Worm (Caenorhabditis elegans) whole organism, L4/young adult: ENCODE measurements around the gene dsl-5.

ENCODE experiments used
- W03F9.2 ChIP-seq: fragments of 150-350 bp; optimal IDR thresholded peaks from 2 replicates; lab custom pipeline; 2014; ENCODE audit warnings: missing biosample characterization, missing genetic modification characterization
- dao-5 ChIP-seq: sonication (generic microtip); optimal IDR thresholded peaks from 2 replicates; lab custom pipeline; 2016; ENCODE audit warnings: missing genotype, missing genetic modification characterization, moderate library complexity, missing compliant biosample characterization
- him-1 ChIP-seq: sonication (generic microtip); optimal IDR thresholded peaks from 2 replicates; lab custom pipeline; 2016; ENCODE audit warnings: missing genotype, missing genetic modification reagents, missing genetic modification characterization, missing compliant biosample characterization

The dsl-5 gene

ce11 chrIV:11603265-11603840 lies 17.5 kb downstream of the dsl-5 start:
- TF ChIP-seq dao-5 (tag; lab: Kevin White, UChicago) (no peak), W03F9.2 (tag; lab: Kevin White, UChicago) (no peak), him-1 (no peak)

- TF ChIP-seq dao-5 (tag; lab: Kevin White, UChicago) (no peak), W03F9.2 (tag; lab: Kevin White, UChicago) (no peak), him-1 (no peak)
Observed at ce11 chrIV:11602498-11603068, 18.2 kb downstream of the dsl-5 start, which contains the start of gene rps-11. rps-11 (plus strand) TSS chrIV:11602641.

- no peak for TF ChIP-seq dao-5 (tag; lab: Kevin White, UChicago)
- peak; percentile 38 for TF ChIP-seq him-1
- peak; percentile 88 for TF ChIP-seq W03F9.2 (tag; lab: Kevin White, UChicago)
Observed at ce11 chrIV:11601721-11602405, 18.9 kb downstream of the dsl-5 start.

ce11 chrIV:11599717-11600116 lies 21.1 kb downstream of the dsl-5 start:
- TF ChIP-seq W03F9.2 (tag; lab: Kevin White, UChicago) (no peak), dao-5 (tag; lab: Kevin White, UChicago) (no peak)

- TF ChIP-seq dao-5 (tag; lab: Kevin White, UChicago), result no peak
- TF ChIP-seq W03F9.2 (tag; lab: Kevin White, UChicago), result no peak
- no peak for TF ChIP-seq him-1
Observed at ce11 chrIV:11597079-11597478, 23.7 kb downstream of the dsl-5 start.

ce11 chrIV:11594191-11594673 lies 26.6 kb downstream of the dsl-5 start, which contains the start of gene mig-38:
mig-38 (plus strand) TSS chrIV:11594244.
- TF ChIP-seq him-1 (peak; percentile 23), dao-5 (tag; lab: Kevin White, UChicago) (no peak)

- no peak for TF ChIP-seq dao-5 (tag; lab: Kevin White, UChicago)
- no peak for TF ChIP-seq him-1
- TF ChIP-seq W03F9.2 (tag; lab: Kevin White, UChicago), result peak; percentile 43
Observed at ce11 chrIV:11593415-11594190, 27.2 kb downstream of the dsl-5 start, which contains the start of gene F40F11.3. F40F11.3 (minus strand) TSS chrIV:11594003.

ce11 chrIV:11592820-11593219 lies 28.0 kb downstream of the dsl-5 start:
- no peak for TF ChIP-seq him-1
- TF ChIP-seq W03F9.2 (tag; lab: Kevin White, UChicago), result peak; percentile 88

ce11 chrIV:11592165-11592564 lies 28.6 kb downstream of the dsl-5 start, which contains the start of gene spe-36:
spe-36 (minus strand) TSS chrIV:11592265.
- TF ChIP-seq dao-5 (tag; lab: Kevin White, UChicago) (no peak), him-1 (no peak), W03F9.2 (tag; lab: Kevin White, UChicago) (no peak)

ce11 chrIV:11586484-11586883 lies 34.3 kb downstream of the dsl-5 start:
- TF ChIP-seq him-1 (no peak), dao-5 (tag; lab: Kevin White, UChicago) (no peak), W03F9.2 (tag; lab: Kevin White, UChicago) (no peak)

- TF ChIP-seq W03F9.2 (tag; lab: Kevin White, UChicago) (no peak), him-1 (no peak), dao-5 (tag; lab: Kevin White, UChicago) (no peak)
Observed at ce11 chrIV:11584853-11585252, 36.0 kb downstream of the dsl-5 start.

- no peak for TF ChIP-seq him-1
Observed at ce11 chrIV:11583906-11584378, 36.9 kb downstream of the dsl-5 start, which contains the start of gene F12F6.1. F12F6.1 (plus strand) TSS chrIV:11583956.

ce11 chrIV:11582450-11583166 lies 38.2 kb downstream of the dsl-5 start:
- no peak for TF ChIP-seq him-1
- no peak for TF ChIP-seq dao-5 (tag; lab: Kevin White, UChicago)
- no peak for TF ChIP-seq W03F9.2 (tag; lab: Kevin White, UChicago)
